Worm (Caenorhabditis elegans) whole organism, late embryonic: ENCODE measurements around the gene Y37D8A.29.

ENCODE experiments used
- C08G9.2 ChIP-seq: sonication (generic microtip); optimal IDR thresholded peaks from 2 replicates; lab custom pipeline; 2016; ENCODE audit warnings: mild to moderate bottlenecking, missing genetic modification characterization, moderate library complexity, missing compliant biosample characterization
- C38D4.7 ChIP-seq: fragments of 200-800 bp; sonication (Bioruptor generic); optimal IDR thresholded peaks from 2 replicates; lab custom pipeline; 2018; ENCODE audit warnings: mild to moderate bottlenecking, missing genetic modification characterization, moderate library complexity, missing compliant biosample characterization
- K09A11.1 ChIP-seq: sonication (generic microtip); optimal IDR thresholded peaks from 2 replicates; lab custom pipeline; 2017; ENCODE audit warnings: antibody characterized with exemption, mild to moderate bottlenecking, missing genetic modification characterization, missing compliant biosample characterization; ENCODE audit not compliant: insufficient read depth
- ahr-1 ChIP-seq: sonication (generic microtip); optimal IDR thresholded peaks from 2 replicates; lab custom pipeline; 2016; ENCODE audit warnings: missing genetic modification characterization, missing compliant biosample characterization
- ceh-14 ChIP-seq: sonication (generic microtip); optimal IDR thresholded peaks from 2 replicates; lab custom pipeline; 2016; ENCODE audit warnings: missing genotype, missing genetic modification characterization, missing compliant biosample characterization
- ceh-18 ChIP-seq: sonication (generic microtip); optimal IDR thresholded peaks from 2 replicates; lab custom pipeline; 2016; ENCODE audit warnings: missing genetic modification characterization, missing compliant biosample characterization
- ceh-19 ChIP-seq: fragments of 200-800 bp; sonication (Bioruptor generic); optimal IDR thresholded peaks from 2 replicates; lab custom pipeline; 2018; ENCODE audit warnings: mild to moderate bottlenecking, missing genetic modification characterization, missing compliant biosample characterization
- ceh-24 ChIP-seq: sonication (generic microtip); optimal IDR thresholded peaks from 2 replicates; lab custom pipeline; 2016; ENCODE audit warnings: mild to moderate bottlenecking, missing genetic modification characterization, missing compliant biosample characterization
- ceh-6 ChIP-seq: fragments of 200-800 bp; sonication (Bioruptor generic); optimal IDR thresholded peaks from 2 replicates; lab custom pipeline; 2018; ENCODE audit warnings: mild to moderate bottlenecking, missing genetic modification characterization, missing compliant biosample characterization
- ceh-9 ChIP-seq: sonication (generic microtip); optimal IDR thresholded peaks from 2 replicates; lab custom pipeline; 2016; ENCODE audit warnings: mild to moderate bottlenecking, missing genetic modification characterization, inconsistent platforms, missing compliant biosample characterization
- dmd-4 ChIP-seq: sonication (generic microtip); optimal IDR thresholded peaks from 2 replicates; lab custom pipeline; 2016; ENCODE audit warnings: borderline replicate concordance, missing genetic modification characterization, missing compliant biosample characterization
- dve-1 ChIP-seq: sonication (generic microtip); optimal IDR thresholded peaks from 2 replicates; lab custom pipeline; 2017; ENCODE audit warnings: antibody characterized with exemption, mild to moderate bottlenecking, missing genetic modification characterization, missing compliant biosample characterization
- elt-2 ChIP-seq: sonication (generic microtip); optimal IDR thresholded peaks from 2 replicates; lab custom pipeline; 2016; ENCODE audit warnings: missing genetic modification reagents, missing genetic modification characterization, missing compliant biosample characterization
- elt-4 ChIP-seq: sonication (generic microtip); optimal IDR thresholded peaks from 2 replicates; lab custom pipeline; 2016; ENCODE audit warnings: missing genetic modification characterization, missing compliant biosample characterization
- ets-4 ChIP-seq: sonication (generic microtip); optimal IDR thresholded peaks from 2 replicates; lab custom pipeline; 2016; ENCODE audit warnings: missing genetic modification characterization, missing compliant biosample characterization
- fax-1 ChIP-seq: sonication (generic microtip); optimal IDR thresholded peaks from 2 replicates; lab custom pipeline; 2016; ENCODE audit warnings: missing genotype, missing genetic modification characterization, missing compliant biosample characterization
- fkh-10 ChIP-seq: fragments of 150-350 bp; optimal IDR thresholded peaks from 2 replicates; lab custom pipeline; 2014; ENCODE audit warnings: missing biosample characterization, missing genetic modification reagents, missing genetic modification characterization
- fkh-6 ChIP-seq: sonication (generic microtip); optimal IDR thresholded peaks from 2 replicates; lab custom pipeline; 2016; ENCODE audit warnings: missing genetic modification characterization, missing compliant biosample characterization
- gmeb-2 ChIP-seq: sonication (generic microtip); optimal IDR thresholded peaks from 2 replicates; lab custom pipeline; 2016; ENCODE audit warnings: missing genetic modification characterization, inconsistent platforms, missing compliant biosample characterization
- hlh-15 ChIP-seq: sonication (generic microtip); optimal IDR thresholded peaks from 2 replicates; lab custom pipeline; 2016; ENCODE audit warnings: missing genetic modification characterization, missing compliant biosample characterization
- hlh-30 ChIP-seq: sonication (generic microtip); optimal IDR thresholded peaks from 2 replicates; lab custom pipeline; 2017; ENCODE audit warnings: antibody characterized with exemption, missing genetic modification characterization, missing compliant biosample characterization; ENCODE audit not compliant: insufficient read depth
- lin-11 ChIP-seq: fragments of 200-800 bp; sonication (Bioruptor generic); optimal IDR thresholded peaks from 2 replicates; lab custom pipeline; 2018; ENCODE audit warnings: mild to moderate bottlenecking, missing genetic modification characterization, missing compliant biosample characterization
- madf-2 ChIP-seq: sonication (generic microtip); optimal IDR thresholded peaks from 2 replicates; lab custom pipeline; 2017; ENCODE audit warnings: missing genetic modification characterization, missing compliant biosample characterization
- mec-3 ChIP-seq: sonication (generic microtip); optimal IDR thresholded peaks from 2 replicates; lab custom pipeline; 2016; ENCODE audit warnings: borderline replicate concordance, missing genetic modification characterization, missing compliant biosample characterization
- nfya-1 ChIP-seq: sonication (generic microtip); optimal IDR thresholded peaks from 2 replicates; lab custom pipeline; 2017; ENCODE audit warnings: missing genetic modification characterization, mild to moderate bottlenecking, missing compliant biosample characterization, antibody characterized with exemption, moderate library complexity
- nhr-232 ChIP-seq: sonication (generic microtip); optimal IDR thresholded peaks from 2 replicates; lab custom pipeline; 2016; ENCODE audit warnings: missing genetic modification characterization, missing compliant biosample characterization
- npax-4 ChIP-seq: sonication (generic microtip); optimal IDR thresholded peaks from 2 replicates; lab custom pipeline; 2016; ENCODE audit warnings: missing genetic modification characterization, missing compliant biosample characterization
- pax-1 ChIP-seq: fragments of 150-350 bp; optimal IDR thresholded peaks from 2 replicates; lab custom pipeline; 2014; ENCODE audit warnings: missing biosample characterization, missing genetic modification characterization
- pqm-1 ChIP-seq: sonication (generic microtip); optimal IDR thresholded peaks from 2 replicates; lab custom pipeline; 2016; ENCODE audit warnings: missing genetic modification characterization, missing compliant biosample characterization
- pros-1 ChIP-seq: fragments of 150-350 bp; optimal IDR thresholded peaks from 2 replicates; lab custom pipeline; 2014; ENCODE audit warnings: missing biosample characterization, missing genetic modification reagents, missing genetic modification characterization
- ref-2 ChIP-seq: sonication (generic microtip); optimal IDR thresholded peaks from 2 replicates; lab custom pipeline; 2016; ENCODE audit warnings: missing genetic modification characterization, missing compliant biosample characterization
- sdc-2 ChIP-seq: sonication (generic microtip); optimal IDR thresholded peaks from 2 replicates; lab custom pipeline; 2016; ENCODE audit warnings: missing genotype, missing genetic modification characterization, missing compliant biosample characterization
- syd-9 ChIP-seq: sonication (generic microtip); optimal IDR thresholded peaks from 2 replicates; lab custom pipeline; 2016; ENCODE audit warnings: mild to moderate bottlenecking, missing genetic modification characterization, moderate library complexity, missing compliant biosample characterization
- tbx-7 ChIP-seq: sonication (generic microtip); optimal IDR thresholded peaks from 2 replicates; lab custom pipeline; 2016; ENCODE audit warnings: missing genotype, missing genetic modification characterization, missing compliant biosample characterization
- unc-3 ChIP-seq, 2 experiments: fragments of 200-800 bp in 1 of 2; sonication (Bioruptor generic) in 1 of 2; sonication (generic microtip) in 1 of 2; conservative IDR thresholded peaks in 1 of 2; optimal IDR thresholded peaks in 1 of 2; 2 replicates each; pipeline versions ENCODE4 v1.3.6 to Lab custom; 2016 to 2022; ENCODE audit warnings: missing compliant biosample characterization in 2 of 2, missing genetic modification characterization in 2 of 2, missing genetic modification reagents in 1 of 2
- unc-42 ChIP-seq: sonication (generic microtip); optimal IDR thresholded peaks from 2 replicates; lab custom pipeline; 2016; ENCODE audit warnings: missing genotype, missing genetic modification characterization, missing compliant biosample characterization
- unc-55 ChIP-seq: sonication (generic microtip); optimal IDR thresholded peaks from 2 replicates; lab custom pipeline; 2017; ENCODE audit warnings: missing biosample characterization, missing genetic modification reagents, missing genetic modification characterization
- zip-5 ChIP-seq: sonication (generic microtip); optimal IDR thresholded peaks from 2 replicates; lab custom pipeline; 2016; ENCODE audit warnings: missing genetic modification characterization, missing compliant biosample characterization
- ztf-16 ChIP-seq: sonication (generic microtip); optimal IDR thresholded peaks from 2 replicates; lab custom pipeline; 2017; ENCODE audit warnings: missing genetic modification characterization, missing compliant biosample characterization

Y37D8A.29 gene

ce11 chrIII:12864648-12865047 lies 26.8 kb downstream of the Y37D8A.29 start, which contains the start of gene Y37D8A.8:
Gene Y37D8A.8, plus strand, starts transcription at chrIII:12864948.
- no peak for TF ChIP-seq pros-1
- TF ChIP-seq ztf-16 (tag; lab: Kevin White, UChicago): no peak
- TF ChIP-seq pqm-1 (tag; lab: Kevin White, UChicago): no peak
- no peak for TF ChIP-seq ceh-9 (tag; lab: Kevin White, UChicago)
- TF ChIP-seq gmeb-2 (tag; lab: Kevin White, UChicago): no peak
- TF ChIP-seq C08G9.2 (tag; lab: Kevin White, UChicago): no peak
- no peak for TF ChIP-seq ceh-6 (GFP tag; lab: Kevin White, UChicago)
- no peak for TF ChIP-seq madf-2
- no peak for TF ChIP-seq dmd-4

- no peak for TF ChIP-seq K09A11.1 (tag; lab: Kevin White, UChicago)
- no peak for TF ChIP-seq elt-2 (tag; lab: Kevin White, UChicago)
- TF ChIP-seq ref-2 (tag; lab: Kevin White, UChicago): no peak
- TF ChIP-seq dve-1 (tag; lab: Kevin White, UChicago): no peak
- TF ChIP-seq ahr-1 (tag; lab: Kevin White, UChicago): no peak
- TF ChIP-seq unc-55 (GFP tag; lab: Kevin White, UChicago): no peak
- TF ChIP-seq unc-42 (tag; lab: Kevin White, UChicago): no peak
- no peak for TF ChIP-seq syd-9 (tag; lab: Kevin White, UChicago)
- no peak for TF ChIP-seq ceh-24 (tag; lab: Kevin White, UChicago)
- no peak for TF ChIP-seq pqm-1 (tag; lab: Kevin White, UChicago)
- TF ChIP-seq elt-4 (tag; lab: Kevin White, UChicago): no peak
- no peak for TF ChIP-seq ceh-14
- TF ChIP-seq lin-11 (tag; lab: Kevin White, UChicago): no peak
- TF ChIP-seq zip-5 (tag; lab: Kevin White, UChicago): no peak
Measured at ce11 chrIII:12860119-12860518, 31.4 kb downstream of the Y37D8A.29 start.

- no peak for TF ChIP-seq fkh-6
- no peak for TF ChIP-seq tbx-7 (tag; lab: Kevin White, UChicago)
- no peak for TF ChIP-seq C38D4.7
- TF ChIP-seq nfya-1 (tag; lab: Kevin White, UChicago): no peak
- TF ChIP-seq ets-4 (tag; lab: Kevin White, UChicago): no peak
- no peak for TF ChIP-seq pax-1
- TF ChIP-seq ztf-16 (tag; lab: Kevin White, UChicago): no peak
- TF ChIP-seq, all 69 proteins: peak for 0
Measured at ce11 chrIII:12856628-12857027, 34.9 kb downstream of the Y37D8A.29 start, which contains the start of gene Y37D8A.26. Gene Y37D8A.26, minus strand, starts transcription at chrIII:12856728.

ce11 chrIII:12855394-12855793 lies 36.1 kb downstream of the Y37D8A.29 start, which contains the start of gene Y37D8A.5:
Gene Y37D8A.5, minus strand, starts transcription at chrIII:12855494.
- no peak for TF ChIP-seq unc-3 (GFP tag; conservative IDR thresholded peaks at IDR 0.05; lab: Robert Waterston, UW)
- no peak for TF ChIP-seq unc-3 (tag; optimal IDR thresholded peaks at IDR 0.05; lab: Kevin White, UChicago)
- TF ChIP-seq fax-1 (tag; lab: Kevin White, UChicago): no peak
- no peak for TF ChIP-seq mec-3 (tag; lab: Kevin White, UChicago)
- TF ChIP-seq hlh-15 (tag; lab: Kevin White, UChicago): no peak
- TF ChIP-seq sdc-2 (tag; lab: Kevin White, UChicago): no peak
- no peak for TF ChIP-seq madf-2
- TF ChIP-seq nhr-232: no peak
- TF ChIP-seq ceh-19: no peak
- TF ChIP-seq fkh-10 (GFP tag; lab: Kevin White, UChicago): no peak
- TF ChIP-seq npax-4 (tag; lab: Kevin White, UChicago): no peak
- no peak for TF ChIP-seq ceh-18 (tag; lab: Kevin White, UChicago)
- no peak for TF ChIP-seq hlh-30 (tag; lab: Kevin White, UChicago)
- TF ChIP-seq tbx-7 (tag; lab: Kevin White, UChicago): no peak
- no peak for TF ChIP-seq ceh-14
